Worm (Caenorhabditis elegans) whole organism, midembryonic: ENCODE results near the gene ztf-22.

Experiments used
- T22C8.4 ChIP-seq: fragments of 200-800 bp; sonication (Bioruptor generic); IDR thresholded peaks from 2 replicates; pipeline ENCODE4 v1.3.6; 2022; ENCODE audit warnings: missing genetic modification characterization, missing compliant biosample characterization
- cog-1 ChIP-seq: sonication (generic microtip); optimal IDR thresholded peaks from 2 replicates; lab custom pipeline; 2016; ENCODE audit warnings: missing genetic modification characterization, missing compliant biosample characterization
- flt-1 ChIP-seq: fragments of 200-800 bp; sonication (Bioruptor generic); IDR thresholded peaks from 2 replicates; pipeline ENCODE4 v1.3.6; 2022; ENCODE audit warnings: missing genetic modification characterization, missing compliant biosample characterization
- klf-2 ChIP-seq: fragments of 200-800 bp; sonication (Bioruptor generic); conservative IDR thresholded peaks from 2 replicates; pipeline ENCODE4 v1.3.6; 2022; ENCODE audit warnings: missing genetic modification reagents, missing genetic modification characterization, missing compliant biosample characterization
- med-1 ChIP-seq: sonication (generic microtip); optimal IDR thresholded peaks from 2 replicates; lab custom pipeline; 2017; ENCODE audit warnings: missing genetic modification characterization, mild to moderate bottlenecking, missing compliant biosample characterization, antibody characterized with exemption, missing genetic modification reagents; ENCODE audit not compliant: insufficient read depth
- ref-1 ChIP-seq: fragments of 200-800 bp; sonication (Bioruptor generic); conservative IDR thresholded peaks from 2 replicates; pipeline ENCODE4 v1.3.6; 2022; ENCODE audit warnings: missing genetic modification reagents, missing genetic modification characterization, missing compliant biosample characterization
- tab-1 ChIP-seq: fragments of 200-800 bp; sonication (Bioruptor generic); IDR thresholded peaks from 2 replicates; pipeline ENCODE4 v1.3.6; 2022; ENCODE audit warnings: missing genetic modification characterization, missing compliant biosample characterization
- ztf-23 ChIP-seq: fragments of 200-800 bp; sonication (Bioruptor generic); IDR thresholded peaks from 2 replicates; pipeline ENCODE4 v1.3.6; 2022; ENCODE audit warnings: missing genetic modification reagents, missing genetic modification characterization, missing compliant biosample characterization
- ztf-29 ChIP-seq: fragments of 200-800 bp; sonication (Bioruptor generic); IDR thresholded peaks from 2 replicates; pipeline ENCODE4 v1.3.6; 2022; ENCODE audit warnings: missing genetic modification reagents, missing genetic modification characterization, missing compliant biosample characterization

Gene ztf-22

DNA sequence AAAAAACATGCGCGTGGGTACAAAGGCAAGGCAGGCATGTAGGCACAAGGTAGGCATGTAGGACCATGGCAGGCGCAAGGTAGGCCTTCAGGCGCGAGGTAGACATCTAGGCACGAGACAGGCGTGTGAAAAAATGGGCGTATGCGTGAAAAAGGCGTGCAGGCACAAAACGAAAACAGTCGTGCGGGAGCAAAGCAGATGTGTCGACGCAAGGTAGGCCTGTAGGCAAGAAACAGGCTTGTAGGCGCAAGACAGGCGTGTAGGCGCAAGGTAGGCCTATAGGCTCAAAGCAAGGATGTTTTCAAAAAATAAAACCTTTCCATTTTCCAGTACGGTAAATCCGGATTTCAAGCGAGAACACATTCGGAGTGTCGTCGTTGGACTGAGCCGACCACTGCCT is 6.9 kb downstream of the ztf-22 start:
- TF ChIP-seq tab-1 (GFP tag; lab: Robert Waterston, UW), result no peak

DNA sequence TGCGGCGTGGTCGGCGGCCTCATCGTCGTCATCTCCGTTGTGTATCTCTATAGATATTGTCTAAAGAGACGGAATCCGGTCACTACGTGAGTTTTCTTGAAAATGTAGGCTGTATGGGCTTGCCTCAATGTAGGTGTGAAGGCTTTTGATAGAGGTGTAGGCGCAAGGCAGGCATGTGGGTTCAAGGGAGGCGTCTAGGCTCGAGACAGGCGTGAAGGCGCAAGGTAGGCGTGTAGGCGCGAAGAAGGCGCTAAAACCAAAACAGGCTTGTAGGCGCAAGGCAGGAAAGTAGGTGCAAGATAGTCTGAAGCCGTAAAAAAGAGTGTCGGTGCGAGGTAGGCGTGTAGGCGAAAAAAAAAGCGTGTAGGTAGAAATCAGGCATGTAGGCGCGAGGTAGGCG is 7.4 kb downstream of the ztf-22 start:
- TF ChIP-seq flt-1 (no peak), med-1 (GFP tag; lab: Kevin White, UChicago) (no peak), ztf-23 (GFP tag; lab: Robert Waterston, UW) (no peak), cog-1 (tag; lab: Kevin White, UChicago) (no peak), T22C8.4 (GFP tag; lab: Robert Waterston, UW) (no peak), tab-1 (GFP tag; lab: Robert Waterston, UW) (no peak), ref-1 (GFP tag; lab: Robert Waterston, UW) (no peak), ztf-29 (GFP tag; lab: Robert Waterston, UW) (no peak), klf-2 (no peak)

DNA sequence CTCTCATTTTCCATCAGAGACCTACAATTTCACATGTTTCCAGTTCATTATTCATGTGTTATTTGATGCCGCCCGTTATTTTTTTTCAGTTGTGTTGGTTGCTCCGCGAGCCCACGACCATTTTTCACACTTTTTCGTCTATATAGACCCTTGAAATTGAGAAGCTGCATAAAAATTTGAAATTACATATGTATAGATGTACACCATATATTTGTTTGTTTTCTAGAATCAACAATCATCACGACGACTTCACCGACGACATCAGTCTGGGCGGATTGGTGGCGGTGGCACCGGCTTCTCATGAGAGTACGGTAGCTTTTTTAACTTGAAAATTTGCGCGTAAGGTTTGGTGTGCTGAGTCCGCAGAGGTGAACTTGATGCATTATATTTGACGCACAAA is 14.9 kb downstream of the ztf-22 start, which contains the start of gene Y48C3A.5:
Y48C3A.5 (plus strand) TSS at position 301 of the 400 bp plus-strand sequence.
- TF ChIP-seq klf-2 (no peak), ref-1 (GFP tag; lab: Robert Waterston, UW) (no peak), ztf-23 (GFP tag; lab: Robert Waterston, UW) (no peak), tab-1 (GFP tag; lab: Robert Waterston, UW) (no peak), ztf-29 (GFP tag; lab: Robert Waterston, UW) (no peak), flt-1 (no peak), med-1 (GFP tag; lab: Kevin White, UChicago) (no peak), T22C8.4 (GFP tag; lab: Robert Waterston, UW) (no peak), cog-1 (tag; lab: Kevin White, UChicago) (no peak)

DNA sequence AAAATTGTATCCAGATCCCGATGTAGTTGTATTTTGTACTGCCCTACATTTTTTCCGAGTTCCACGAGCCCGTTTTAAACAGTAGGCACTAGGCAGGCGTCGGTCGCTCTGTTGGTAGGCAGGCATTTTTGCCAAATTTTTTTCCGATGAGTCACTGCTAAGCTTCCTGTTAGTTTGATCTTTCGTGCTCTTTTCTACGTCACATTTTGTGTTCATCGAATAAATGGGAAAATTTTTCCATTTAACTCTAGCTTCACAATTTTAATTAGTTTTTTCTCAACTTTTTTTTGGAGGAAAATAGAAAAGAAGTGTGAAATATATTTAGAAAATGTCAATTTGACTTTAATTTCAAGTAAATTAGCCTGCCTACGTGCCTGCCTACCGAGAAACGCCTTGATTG is 18.3 kb downstream of the ztf-22 start:
- no peak for TF ChIP-seq ref-1 (GFP tag; lab: Robert Waterston, UW)
- TF ChIP-seq klf-2, result no peak
- no peak for TF ChIP-seq cog-1 (tag; lab: Kevin White, UChicago)
- TF ChIP-seq med-1 (GFP tag; lab: Kevin White, UChicago), result no peak
- TF ChIP-seq tab-1 (GFP tag; lab: Robert Waterston, UW), result no peak
- TF ChIP-seq ztf-23 (GFP tag; lab: Robert Waterston, UW), result no peak

DNA sequence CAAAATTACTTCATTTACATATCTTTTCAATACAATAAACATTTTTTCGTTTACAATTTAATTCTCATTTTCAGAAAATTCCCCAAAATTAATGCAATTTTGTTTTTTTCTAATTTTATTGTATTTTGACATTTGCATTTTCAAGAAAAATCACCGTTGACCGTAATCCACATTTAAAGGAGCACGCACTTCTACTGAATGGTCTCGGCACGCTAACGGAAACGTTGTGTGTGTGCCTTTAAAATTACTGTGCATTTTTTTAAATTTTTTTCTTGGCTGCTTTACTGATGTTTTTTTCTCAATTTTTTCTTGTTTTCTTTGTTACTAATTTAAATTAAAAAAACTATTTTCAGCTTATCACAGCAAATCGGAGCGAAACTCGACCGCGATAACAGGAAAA is 25.1 kb downstream of the ztf-22 start:
- TF ChIP-seq ztf-29 (GFP tag; lab: Robert Waterston, UW) (no peak), flt-1 (no peak), T22C8.4 (GFP tag; lab: Robert Waterston, UW) (no peak), ref-1 (GFP tag; lab: Robert Waterston, UW) (no peak), med-1 (GFP tag; lab: Kevin White, UChicago) (no peak), cog-1 (tag; lab: Kevin White, UChicago) (no peak), tab-1 (GFP tag; lab: Robert Waterston, UW) (no peak), klf-2 (no peak), ztf-23 (GFP tag; lab: Robert Waterston, UW) (no peak)

DNA sequence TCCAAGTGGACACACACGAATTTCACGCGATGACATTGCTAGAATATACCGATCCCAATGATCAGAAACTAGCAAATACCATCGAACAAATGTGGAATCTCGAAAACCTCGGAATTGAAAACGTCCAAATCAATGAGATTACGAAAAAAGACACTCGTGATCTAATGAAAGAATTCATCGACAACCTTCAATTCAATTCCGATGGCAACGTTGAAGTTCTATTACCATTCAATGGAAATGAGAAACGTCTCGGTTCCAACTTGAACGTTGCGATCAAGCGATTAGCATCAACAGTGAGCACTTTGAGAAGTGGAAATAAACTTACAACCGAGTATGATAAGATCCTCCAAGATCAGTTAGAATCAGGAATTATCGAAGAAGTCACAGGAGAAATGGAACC is 30.3 kb downstream of the ztf-22 start:
- no peak for TF ChIP-seq ztf-23 (GFP tag; lab: Robert Waterston, UW)
- no peak for TF ChIP-seq ztf-29 (GFP tag; lab: Robert Waterston, UW)
- TF ChIP-seq tab-1 (GFP tag; lab: Robert Waterston, UW), result no peak
- no peak for TF ChIP-seq med-1 (GFP tag; lab: Kevin White, UChicago)

DNA sequence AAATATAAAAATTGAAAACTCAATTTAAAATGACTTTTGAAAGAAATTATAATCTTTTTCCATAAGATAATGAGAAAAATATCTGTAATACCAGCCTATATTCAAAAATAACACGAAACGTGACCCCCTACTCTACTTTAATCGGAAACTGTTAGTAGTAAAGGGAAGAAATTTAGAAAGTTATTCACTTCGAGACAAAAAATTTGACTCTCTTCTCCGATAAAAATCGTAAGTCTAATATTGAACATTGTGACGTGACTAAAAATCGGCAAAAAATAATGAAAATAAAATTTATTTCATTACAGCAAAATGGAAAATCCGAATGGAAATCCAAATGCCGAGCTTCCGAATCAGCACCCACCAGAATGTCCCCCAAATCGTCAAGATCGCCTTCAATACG is 36.7 kb downstream of the ztf-22 start, which contains the start of gene F15D4.6:
F15D4.6 (plus strand) TSS at position 301 of the 400 bp plus-strand sequence.
- no peak for TF ChIP-seq cog-1 (tag; lab: Kevin White, UChicago)
- TF ChIP-seq klf-2, result no peak
- TF ChIP-seq ztf-23 (GFP tag; lab: Robert Waterston, UW), result no peak
- no peak for TF ChIP-seq ztf-29 (GFP tag; lab: Robert Waterston, UW)
- TF ChIP-seq flt-1, result no peak
- no peak for TF ChIP-seq T22C8.4 (GFP tag; lab: Robert Waterston, UW)
- no peak for TF ChIP-seq tab-1 (GFP tag; lab: Robert Waterston, UW)
- no peak for TF ChIP-seq med-1 (GFP tag; lab: Kevin White, UChicago)
- TF ChIP-seq ref-1 (GFP tag; lab: Robert Waterston, UW), result no peak

DNA sequence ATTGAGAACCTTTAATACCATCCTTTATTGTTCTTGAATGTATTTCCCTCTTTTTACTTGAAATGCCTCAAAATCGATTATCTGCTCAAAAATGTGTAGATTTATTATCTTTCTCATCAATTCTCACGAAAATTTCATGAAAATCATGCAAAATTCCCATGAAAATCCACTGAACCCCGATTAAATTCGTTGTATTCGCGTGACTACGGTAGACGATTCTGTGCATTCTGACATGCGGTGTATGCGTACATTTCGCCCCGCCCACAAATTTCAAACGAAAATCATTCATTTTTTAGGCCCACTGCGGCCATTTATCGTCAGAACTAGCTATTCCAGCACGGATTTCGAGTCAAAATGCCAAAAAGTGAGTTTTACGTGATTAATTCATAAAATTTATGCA is 40.6 kb downstream of the ztf-22 start, which contains the start of gene F15D4.5:
F15D4.5 (plus strand) TSS at position 301 of the 400 bp plus-strand sequence.
- no peak for TF ChIP-seq tab-1 (GFP tag; lab: Robert Waterston, UW)
- TF ChIP-seq ztf-29 (GFP tag; lab: Robert Waterston, UW), result no peak
- TF ChIP-seq med-1 (GFP tag; lab: Kevin White, UChicago), result no peak

DNA sequence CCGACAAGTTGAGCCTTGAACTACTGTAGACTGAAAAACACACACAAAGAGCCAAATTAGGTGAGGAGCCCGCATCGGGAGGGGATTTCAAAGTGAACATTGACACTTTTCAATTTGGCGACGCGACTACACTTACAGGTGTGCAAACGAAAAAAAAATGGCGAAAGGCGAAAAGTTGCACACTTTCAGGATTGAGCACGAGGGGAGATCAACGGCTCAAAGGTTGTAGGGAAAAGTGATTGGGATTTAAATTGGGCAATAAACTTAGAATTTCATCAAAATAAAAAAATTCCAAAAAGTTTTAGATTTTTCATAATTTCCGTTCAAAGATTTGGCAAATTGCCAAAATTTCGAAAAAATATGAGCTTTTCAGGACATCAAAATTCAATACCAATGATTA is 42.6 kb downstream of the ztf-22 start, which contains the start of gene F15D4.4:
F15D4.4 (minus strand) TSS at position 101 of the 400 bp plus-strand sequence.
- TF ChIP-seq ztf-29 (GFP tag; lab: Robert Waterston, UW), result no peak
- no peak for TF ChIP-seq cog-1 (tag; lab: Kevin White, UChicago)
- no peak for TF ChIP-seq tab-1 (GFP tag; lab: Robert Waterston, UW)
- TF ChIP-seq flt-1, result no peak
- no peak for TF ChIP-seq med-1 (GFP tag; lab: Kevin White, UChicago)
- TF ChIP-seq klf-2, result no peak
- TF ChIP-seq ztf-23 (GFP tag; lab: Robert Waterston, UW), result no peak
- TF ChIP-seq T22C8.4 (GFP tag; lab: Robert Waterston, UW), result no peak
- no peak for TF ChIP-seq ref-1 (GFP tag; lab: Robert Waterston, UW)

DNA sequence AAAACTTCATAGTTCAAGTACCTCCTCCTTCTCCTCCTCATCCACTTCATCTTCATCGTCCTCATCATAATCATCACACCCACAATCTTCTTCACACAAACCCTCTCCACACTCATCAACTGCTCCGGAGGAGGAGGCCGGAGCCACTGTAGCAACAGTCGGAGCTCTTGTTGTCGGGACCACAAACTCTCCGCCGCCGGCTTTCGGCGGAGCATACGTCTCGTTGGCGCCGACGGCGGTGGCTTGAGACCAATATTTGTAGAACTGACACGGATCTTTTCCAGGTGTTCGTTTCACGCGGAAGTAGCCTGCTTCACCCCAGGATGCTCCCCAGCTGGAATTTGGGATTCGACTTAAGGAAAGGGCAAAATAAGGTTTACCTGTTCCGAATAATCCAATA is 46.0 kb downstream of the ztf-22 start:
- TF ChIP-seq ztf-23 (GFP tag; lab: Robert Waterston, UW) (no peak), tab-1 (GFP tag; lab: Robert Waterston, UW) (no peak), flt-1 (no peak), ztf-29 (GFP tag; lab: Robert Waterston, UW) (no peak), cog-1 (tag; lab: Kevin White, UChicago) (no peak), T22C8.4 (GFP tag; lab: Robert Waterston, UW) (no peak), med-1 (GFP tag; lab: Kevin White, UChicago) (no peak), klf-2 (no peak), ref-1 (GFP tag; lab: Robert Waterston, UW) (no peak)
